Fruit fly (Drosophila melanogaster) whole organism, embryonic: ENCODE data around the gene hll.

Experiments used
- Adf1 ChIP-seq: fragments of 200-800 bp; sonication (Bioruptor generic); IDR thresholded peaks from 2 replicates; pipeline ENCODE4 v1.3.6; 2022; ENCODE audit warnings: missing biosample characterization, missing genetic modification characterization
- Antp ChIP-seq: fragments of 200-800 bp; sonication (Bioruptor generic); optimal IDR thresholded peaks from 3 replicates; lab custom pipeline; 2016; ENCODE audit warnings: missing biosample characterization, missing genetic modification characterization
- B-H1 ChIP-seq: fragments of 200-800 bp; sonication (Bioruptor generic); IDR thresholded peaks from 3 replicates; pipeline ENCODE4 v1.3.6; 2022; ENCODE audit warnings: missing biosample characterization, missing genetic modification characterization
- CG10321 ChIP-seq: fragments of 200-800 bp; sonication (Bioruptor generic); IDR thresholded peaks from 2 replicates; pipeline ENCODE4 v1.3.6; 2022; ENCODE audit warnings: missing biosample characterization, missing genetic modification characterization
- CG10543 ChIP-seq: fragments of 200-800 bp; sonication (Bioruptor generic); optimal IDR thresholded peaks from 3 replicates; lab custom pipeline; 2017; ENCODE audit warnings: missing biosample characterization, mild to moderate bottlenecking, missing genetic modification characterization, moderate library complexity
- CG11504 ChIP-seq: fragments of 200-800 bp; sonication (Bioruptor generic); optimal IDR thresholded peaks from 3 replicates; lab custom pipeline; 2019; ENCODE audit warnings: missing biosample characterization, mild to moderate bottlenecking, missing genetic modification characterization, moderate library complexity
- CG12236 ChIP-seq: fragments of 200-800 bp; sonication (Bioruptor generic); optimal IDR thresholded peaks from 2 replicates; lab custom pipeline; 2016; ENCODE audit warnings: missing biosample characterization, missing genetic modification characterization
- CG12299 ChIP-seq: fragments of 200-800 bp; sonication (Bioruptor generic); optimal IDR thresholded peaks from 2 replicates; lab custom pipeline; 2018; ENCODE audit warnings: missing biosample characterization, mild to moderate bottlenecking, missing genetic modification characterization
- CG1233 ChIP-seq: fragments of 200-800 bp; sonication (Bioruptor generic); optimal IDR thresholded peaks from 4 replicates; lab custom pipeline; 2018; ENCODE audit warnings: missing biosample characterization, mild to moderate bottlenecking, missing genetic modification characterization
- CG13287 ChIP-seq: fragments of 200-800 bp; sonication (Bioruptor generic); IDR thresholded peaks from 2 replicates; pipeline ENCODE4 v1.3.6; 2022; ENCODE audit warnings: missing biosample characterization, missing genetic modification characterization; ENCODE audit not compliant: partially characterized antibody
- CG13775 ChIP-seq: fragments of 200-800 bp; sonication (Bioruptor generic); optimal IDR thresholded peaks from 3 replicates; lab custom pipeline; 2017; ENCODE audit warnings: missing biosample characterization, mild to moderate bottlenecking, missing genetic modification characterization
- CG14050 ChIP-seq: fragments of 200-800 bp; sonication (Bioruptor generic); IDR thresholded peaks from 3 replicates; pipeline ENCODE4 v1.3.6; 2022; ENCODE audit warnings: missing biosample characterization, missing genetic modification characterization
- CG14667 ChIP-seq: fragments of 200-800 bp; sonication (Bioruptor generic); IDR thresholded peaks from 2 replicates; pipeline ENCODE4 v1.3.6; 2022; ENCODE audit warnings: missing biosample characterization, missing genetic modification characterization
- CG17328 ChIP-seq: fragments of 200-800 bp; sonication (Bioruptor generic); IDR thresholded peaks from 2 replicates; pipeline ENCODE4 v1.3.6; 2022; ENCODE audit warnings: missing biosample characterization, missing genetic modification characterization
- CG17359 ChIP-seq: fragments of 200-800 bp; sonication (Bioruptor generic); optimal IDR thresholded peaks from 3 replicates; lab custom pipeline; 2018; ENCODE audit warnings: missing biosample characterization, mild to moderate bottlenecking, missing genetic modification characterization, moderate library complexity
- CG17361 ChIP-seq: fragments of 200-800 bp; sonication (Bioruptor generic); IDR thresholded peaks from 3 replicates; pipeline ENCODE4 v1.3.6; 2022; ENCODE audit warnings: missing biosample characterization, missing genetic modification characterization
- CG18262 ChIP-seq: fragments of 200-800 bp; optimal IDR thresholded peaks from 3 replicates; lab custom pipeline; 2019; ENCODE audit warnings: missing biosample characterization, mild to moderate bottlenecking, missing genetic modification characterization, moderate library complexity
- CG4328 ChIP-seq: fragments of 200-800 bp; sonication (Bioruptor generic); optimal IDR thresholded peaks from 3 replicates; lab custom pipeline; 2017; ENCODE audit warnings: missing biosample characterization, missing genetic modification reagents, missing genetic modification characterization
- CG5953 ChIP-seq: fragments of 200-800 bp; sonication (Bioruptor generic); IDR thresholded peaks from 2 replicates; pipeline ENCODE4 v1.3.6; 2022; ENCODE audit warnings: missing biosample characterization, missing genetic modification characterization
- CG8388 ChIP-seq: fragments of 200-800 bp; sonication (Bioruptor generic); optimal IDR thresholded peaks from 2 replicates; lab custom pipeline; 2019; ENCODE audit warnings: missing biosample characterization, mild to moderate bottlenecking, missing genetic modification characterization, moderate library complexity
- CG8765 ChIP-seq: fragments of 200-800 bp; sonication (Bioruptor generic); IDR thresholded peaks from 2 replicates; pipeline ENCODE4 v1.3.6; 2022; ENCODE audit warnings: missing biosample characterization, missing genetic modification characterization
- Deaf1 ChIP-seq: fragments of 200-800 bp; optimal IDR thresholded peaks from 3 replicates; lab custom pipeline; 2019; ENCODE audit warnings: missing biosample characterization, mild to moderate bottlenecking, missing genetic modification characterization, moderate library complexity
- Dll ChIP-seq: fragments of 200-800 bp; sonication (Bioruptor generic); IDR thresholded peaks from 4 replicates; pipeline ENCODE4 v1.3.6; 2022; ENCODE audit warnings: missing biosample characterization, missing genetic modification characterization; ENCODE audit not compliant: partially characterized antibody
- Eip74EF ChIP-seq, 2 experiments: fragments of 200-800 bp in 1 of 2; fragments of >200 bp in 1 of 2; sonication (Bioruptor generic) in 1 of 2; optimal IDR thresholded peaks; 2 replicates each; lab custom pipeline; 2017 to 2019; ENCODE audit warnings: missing biosample characterization in 2 of 2, missing genetic modification characterization in 2 of 2, mild to moderate bottlenecking in 1 of 2, moderate library complexity in 1 of 2
- HHEX ChIP-seq: fragments of 200-800 bp; sonication (Bioruptor generic); optimal IDR thresholded peaks from 3 replicates; lab custom pipeline; 2017; ENCODE audit warnings: missing biosample characterization, mild to moderate bottlenecking, missing genetic modification characterization, missing genetic modification reagents
- HLH3B ChIP-seq: fragments of 200-800 bp; sonication (Bioruptor generic); IDR thresholded peaks from 2 replicates; pipeline ENCODE4 v1.3.6; 2022; ENCODE audit warnings: missing biosample characterization, missing genetic modification characterization
- Hr78 ChIP-seq, 2 experiments: fragments of 200-800 bp in 1 of 2; fragments of >200 bp in 1 of 2; sonication (Bioruptor generic) in 1 of 2; optimal IDR thresholded peaks; 2 replicates each; lab custom pipeline; 2017 to 2019; ENCODE audit warnings: missing biosample characterization in 2 of 2, missing genetic modification characterization in 2 of 2, mild to moderate bottlenecking in 1 of 2, moderate library complexity in 1 of 2
- Hsf ChIP-seq: fragments of 200-800 bp; sonication (Bioruptor generic); optimal IDR thresholded peaks from 3 replicates; lab custom pipeline; 2016; ENCODE audit warnings: missing biosample characterization, missing genetic modification characterization
- NK7.1 ChIP-seq: fragments of 200-800 bp; sonication (Bioruptor generic); optimal IDR thresholded peaks from 3 replicates; lab custom pipeline; 2016; ENCODE audit warnings: missing biosample characterization, missing genetic modification characterization
- NfI ChIP-seq: fragments of 200-800 bp; sonication (Bioruptor generic); optimal IDR thresholded peaks from 3 replicates; lab custom pipeline; 2018; ENCODE audit warnings: missing biosample characterization, mild to moderate bottlenecking, missing genetic modification characterization, moderate library complexity
- Oaz ChIP-seq: fragments of 200-800 bp; sonication (Bioruptor generic); IDR thresholded peaks from 2 replicates; pipeline ENCODE4 v1.3.6; 2022; ENCODE audit warnings: missing biosample characterization, missing genetic modification characterization
- Opbp ChIP-seq: fragments of 200-800 bp; sonication (Bioruptor generic); IDR thresholded peaks from 3 replicates; pipeline ENCODE4 v1.3.6; 2022; ENCODE audit warnings: missing biosample characterization, missing genetic modification characterization; ENCODE audit not compliant: partially characterized antibody
- Ssrp ChIP-seq: fragments of 200-800 bp; sonication (Bioruptor generic); optimal IDR thresholded peaks from 2 replicates; lab custom pipeline; 2018; ENCODE audit warnings: missing biosample characterization, mild to moderate bottlenecking, missing genetic modification characterization, moderate library complexity
- Vsx1 ChIP-seq: fragments of 200-800 bp; sonication (Bioruptor generic); optimal IDR thresholded peaks from 2 replicates; lab custom pipeline; 2017; ENCODE audit warnings: missing biosample characterization, mild to moderate bottlenecking, missing genetic modification characterization, missing genetic modification reagents
- ase ChIP-seq: fragments of 200-800 bp; sonication (Bioruptor generic); IDR thresholded peaks from 3 replicates; pipeline ENCODE4 v1.3.6; 2022; ENCODE audit warnings: missing biosample characterization, missing genetic modification characterization
- cad ChIP-seq: fragments of >200 bp; optimal IDR thresholded peaks from 2 replicates; lab custom pipeline; 2017; ENCODE audit warnings: missing biosample characterization, missing genetic modification characterization
- crol ChIP-seq: fragments of 200-800 bp; sonication (Bioruptor generic); IDR thresholded peaks from 2 replicates; pipeline ENCODE4 v1.3.6; 2022; ENCODE audit warnings: missing biosample characterization, missing genetic modification characterization
- grn ChIP-seq: fragments of 200-800 bp; sonication (Bioruptor generic); optimal IDR thresholded peaks from 3 replicates; lab custom pipeline; 2017; ENCODE audit warnings: missing biosample characterization, missing genetic modification characterization
- jigr1 ChIP-seq: fragments of 200-800 bp; sonication (Bioruptor generic); IDR thresholded peaks from 3 replicates; pipeline ENCODE4 v1.3.6; 2022; ENCODE audit warnings: missing biosample characterization, missing genetic modification characterization
- jing ChIP-seq: fragments of 200-800 bp; sonication (Bioruptor generic); optimal IDR thresholded peaks from 2 replicates; lab custom pipeline; 2018; ENCODE audit warnings: missing biosample characterization, mild to moderate bottlenecking, missing genetic modification characterization
- kah ChIP-seq: fragments of 200-800 bp; sonication (Bioruptor generic); optimal IDR thresholded peaks from 2 replicates; lab custom pipeline; 2018; ENCODE audit warnings: missing biosample characterization, mild to moderate bottlenecking, missing genetic modification characterization
- mld ChIP-seq: fragments of 200-800 bp; sonication (Bioruptor generic); IDR thresholded peaks from 3 replicates; pipeline ENCODE4 v1.3.6; 2022; ENCODE audit warnings: missing biosample characterization, missing genetic modification characterization; ENCODE audit not compliant: partially characterized antibody
- p53 ChIP-seq: fragments of 200-800 bp; sonication (Bioruptor generic); optimal IDR thresholded peaks from 2 replicates; lab custom pipeline; 2016; ENCODE audit warnings: missing biosample characterization, missing genetic modification characterization
- pita ChIP-seq: fragments of 200-800 bp; sonication (Bioruptor generic); optimal IDR thresholded peaks from 2 replicates; lab custom pipeline; 2017; ENCODE audit warnings: missing biosample characterization, mild to moderate bottlenecking, missing genetic modification characterization
- ranshi ChIP-seq: fragments of 200-800 bp; sonication (Bioruptor generic); IDR thresholded peaks from 2 replicates; pipeline ENCODE4 v1.3.6; 2022; ENCODE audit warnings: missing biosample characterization, missing genetic modification characterization
- slou ChIP-seq: fragments of 200-800 bp; sonication (Bioruptor generic); optimal IDR thresholded peaks from 3 replicates; lab custom pipeline; 2016; ENCODE audit warnings: missing biosample characterization, missing genetic modification characterization
- ssp ChIP-seq: fragments of 200-800 bp; sonication (Bioruptor generic); IDR thresholded peaks from 2 replicates; pipeline ENCODE4 v1.3.6; 2022; ENCODE audit warnings: missing biosample characterization, missing genetic modification characterization
- tin ChIP-seq: fragments of 200-800 bp; sonication (Bioruptor generic); optimal IDR thresholded peaks from 3 replicates; lab custom pipeline; 2016; ENCODE audit warnings: missing biosample characterization, missing genetic modification characterization
- unpg ChIP-seq: fragments of 200-800 bp; sonication (Bioruptor generic); optimal IDR thresholded peaks from 3 replicates; lab custom pipeline; 2018; ENCODE audit warnings: missing biosample characterization, mild to moderate bottlenecking, missing genetic modification characterization, moderate library complexity
- usp ChIP-seq: fragments of >200 bp; optimal IDR thresholded peaks from 2 replicates; lab custom pipeline; 2017; ENCODE audit warnings: missing biosample characterization, missing genetic modification characterization
- zfh2 ChIP-seq: fragments of 200-800 bp; sonication (Bioruptor generic); optimal IDR thresholded peaks from 2 replicates; lab custom pipeline; 2016; ENCODE audit warnings: missing biosample characterization, missing genetic modification characterization

The hll gene

dm6 chr2L:14047170-14047632 lies 20.4 kb downstream of the hll start, which contains the start of gene NimC4 (continued):
- TF ChIP-seq CG13775 (GFP tag; lab: Kevin White, UChicago) (peak; percentile 91), ase (no peak), grn (GFP tag; lab: Kevin White, UChicago) (peak; percentile 87), unpg (peak; percentile 77), crol (GFP tag; lab: Robert Waterston, UW) (peak; percentile 47; the same call in 1 of the 2 replicates), kah (GFP tag; lab: Kevin White, UChicago) (no peak), Vsx1 (GFP tag; lab: Kevin White, UChicago) (peak; percentile 26), Antp (GFP tag; lab: Kevin White, UChicago) (peak; percentile 77), zfh2 (GFP tag; lab: Kevin White, UChicago) (no peak), Hsf (GFP tag; lab: Kevin White, UChicago) (peak; percentile 84), CG12299 (tag; lab: Kevin White, UChicago) (no peak), usp (GFP tag; lab: Kevin White, UChicago) (no peak), CG17359 (tag; lab: Kevin White, UChicago) (peak; percentile 32), CG10321 (GFP tag; lab: Robert Waterston, UW) (no peak), CG17361 (peak; percentile 83), CG14050 (GFP tag; lab: Robert Waterston, UW) (no peak), ranshi (GFP tag; lab: Robert Waterston, UW) (no peak), slou (GFP tag; lab: Kevin White, UChicago) (peak; percentile 35), CG8765 (GFP tag; lab: Robert Waterston, UW) (peak; percentile 98), CG8388 (GFP tag; lab: Kevin White, UChicago) (peak; percentile 74), ssp (GFP tag; lab: Robert Waterston, UW) (peak; percentile 41; the same call in 1 of the 2 replicates), CG5953 (GFP tag; lab: Robert Waterston, UW) (no peak), jigr1 (GFP tag; lab: Robert Waterston, UW) (no peak), pita (GFP tag; lab: Kevin White, UChicago) (no peak), CG12236 (GFP tag; lab: Kevin White, UChicago) (peak; percentile 78), CG13287 (no peak), Deaf1 (peak; percentile 1), CG11504 (tag; lab: Kevin White, UChicago) (peak; percentile 57), B-H1 (GFP tag; lab: Robert Waterston, UW) (no peak), CG14667 (peak; percentile 61; the same call in 1 of the 2 replicates), p53 (GFP tag; lab: Kevin White, UChicago) (peak; percentile 38), CG18262 (peak; percentile 93), cad (GFP tag; lab: Kevin White, UChicago) (no peak), Ssrp (tag; lab: Kevin White, UChicago) (peak; percentile 73), HLH3B (GFP tag; lab: Robert Waterston, UW) (peak; percentile 24; the same call in 1 of the 2 replicates), tin (peak; percentile 85), NK7.1 (GFP tag; lab: Kevin White, UChicago) (peak; percentile 62), CG10543 (no peak), CG17328 (GFP tag; lab: Robert Waterston, UW) (peak; percentile 87), CG1233 (GFP tag; lab: Kevin White, UChicago) (peak; percentile 81), CG4328 (GFP tag; lab: Kevin White, UChicago) (peak; percentile 26), Adf1 (GFP tag; lab: Robert Waterston, UW) (no peak), Opbp (GFP tag; lab: Robert Waterston, UW) (no peak), HHEX (GFP tag; lab: Kevin White, UChicago) (peak; percentile 12), NfI (no peak), Oaz (GFP tag; lab: Robert Waterston, UW) (no peak), Hr78 (GFP tag; optimal IDR thresholded peaks at IDR 0.05; lab: Kevin White, UChicago) (peak in 1 of 2 experiments; percentile 84), Eip74EF (GFP tag; optimal IDR thresholded peaks at IDR 0.05; lab: Kevin White, UChicago) (no peak), Dll (no peak), mld (GFP tag; lab: Robert Waterston, UW) (no peak), jing (GFP tag; lab: Kevin White, UChicago) (peak; percentile 51)
